Worm (Caenorhabditis elegans) whole organism, L4/young adult: ENCODE results near the gene gen-1.

Experiments used
- dao-5 ChIP-seq: sonication (generic microtip); optimal IDR thresholded peaks from 2 replicates; lab custom pipeline; 2016; ENCODE audit warnings: missing genotype, missing genetic modification characterization, moderate library complexity, missing compliant biosample characterization
- him-1 ChIP-seq: sonication (generic microtip); optimal IDR thresholded peaks from 2 replicates; lab custom pipeline; 2016; ENCODE audit warnings: missing genotype, missing genetic modification reagents, missing genetic modification characterization, missing compliant biosample characterization

DNA sequence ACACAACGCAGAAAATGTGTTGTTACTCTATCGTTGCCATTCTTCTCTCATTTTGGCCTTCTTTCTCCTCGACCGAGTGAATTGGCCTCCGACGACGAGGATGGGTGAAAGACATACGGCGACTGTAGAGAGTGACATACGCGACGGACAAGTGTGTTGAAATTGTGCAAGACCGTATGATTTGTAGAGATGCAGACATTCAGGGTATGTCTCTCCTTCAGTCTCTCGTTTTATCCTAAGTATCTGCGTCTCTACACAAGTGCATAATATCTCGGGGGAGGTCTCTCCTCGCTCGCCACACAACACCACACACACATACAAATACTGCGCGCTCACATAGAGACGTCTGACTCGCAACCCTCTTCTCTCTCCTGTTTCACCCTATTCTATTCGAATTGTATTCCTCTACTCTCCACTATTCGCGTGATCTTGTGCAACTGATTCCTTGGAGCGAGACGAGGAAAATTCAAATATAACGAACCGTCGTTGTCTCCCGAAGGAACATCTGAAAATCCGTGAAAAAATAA is 32.2 kb upstream of the gen-1 start, which contains the start of gene hmg-1.2:
- TF ChIP-seq him-1 (tag; lab: Kevin White, UChicago) (peak; percentile 46), dao-5 (tag; lab: Kevin White, UChicago) (peak; percentile 23)
